Worm (Caenorhabditis elegans) whole organism, L1 larva: ENCODE data around the gene T28A11.16.

Experiments used
- C04F5.9 ChIP-seq: sonication (generic microtip); optimal IDR thresholded peaks from 2 replicates; lab custom pipeline; 2016; ENCODE audit warnings: missing genetic modification characterization, missing compliant biosample characterization
- F16B12.6 ChIP-seq: fragments of 150-350 bp; optimal IDR thresholded peaks from 2 replicates; lab custom pipeline; 2014; ENCODE audit warnings: missing biosample characterization, missing genetic modification characterization
- Y116A8C.19 ChIP-seq: sonication (generic microtip); optimal IDR thresholded peaks from 2 replicates; lab custom pipeline; 2016; ENCODE audit warnings: missing compliant biosample characterization, missing genetic modification characterization, borderline replicate concordance
- aha-1 ChIP-seq: fragments of 150-350 bp; optimal IDR thresholded peaks from 2 replicates; lab custom pipeline; 2014; ENCODE audit warnings: missing biosample characterization, missing genetic modification characterization
- aly-2 ChIP-seq: fragments of 150-350 bp; optimal IDR thresholded peaks from 2 replicates; lab custom pipeline; 2014; ENCODE audit warnings: missing biosample characterization, missing genetic modification characterization
- ceh-88 ChIP-seq: fragments of 200-800 bp; sonication (Bioruptor generic); IDR thresholded peaks from 2 replicates; pipeline ENCODE4 v1.3.6; 2022; ENCODE audit warnings: missing genetic modification characterization, missing compliant biosample characterization
- dpl-1 ChIP-seq, 3 experiments: fragments of 150-350 bp in 2 of 3; sonication (generic microtip) in 1 of 3; optimal IDR thresholded peaks; 2 replicates each; lab custom pipeline; 2014 to 2017; ENCODE audit warnings: missing biosample characterization in 3 of 3, missing genetic modification characterization in 3 of 3, missing genetic modification reagents in 3 of 3
- efl-1 ChIP-seq, 4 experiments: fragments of 150-350 bp; optimal IDR thresholded peaks in 3 of 4; peaks in 1 of 4; 1 replicate in 1 of 4; 2 replicates in 3 of 4; lab custom pipeline; 2014; ENCODE audit warnings: missing biosample characterization in 2 of 4, missing genetic modification characterization in 2 of 4, missing genetic modification reagents in 2 of 4
- fkh-8 ChIP-seq: sonication (generic microtip); optimal IDR thresholded peaks from 2 replicates; lab custom pipeline; 2016; ENCODE audit warnings: mild to moderate bottlenecking, missing genetic modification characterization, missing compliant biosample characterization
- grh-1 ChIP-seq: fragments of 200-800 bp; sonication (Bioruptor generic); IDR thresholded peaks from 2 replicates; pipeline ENCODE4 v1.3.6; 2022; ENCODE audit warnings: missing genetic modification reagents, missing genetic modification characterization, missing compliant biosample characterization
- isw-1 ChIP-seq: fragments of 200-800 bp; sonication (Bioruptor generic); IDR thresholded peaks from 2 replicates; pipeline ENCODE4 v1.3.6; 2022; ENCODE audit warnings: missing genetic modification characterization, missing compliant biosample characterization
- jun-1 ChIP-seq: fragments of 150-350 bp; optimal IDR thresholded peaks from 2 replicates; lab custom pipeline; 2014; ENCODE audit warnings: missing biosample characterization, missing genetic modification reagents, missing genetic modification characterization
- lin-14 ChIP-seq: fragments of 200-800 bp; sonication (Bioruptor generic); optimal IDR thresholded peaks from 2 replicates; lab custom pipeline; 2018; ENCODE audit warnings: mild to moderate bottlenecking, missing genetic modification characterization, moderate library complexity, missing compliant biosample characterization
- lsy-2 ChIP-seq, 2 experiments: fragments of 150-350 bp; optimal IDR thresholded peaks; 2 replicates each; lab custom pipeline; 2014; ENCODE audit warnings: missing biosample characterization in 2 of 2, missing genetic modification characterization in 2 of 2
- mdl-1 ChIP-seq, 2 experiments: fragments of 150-350 bp; optimal IDR thresholded peaks; 2 replicates each; lab custom pipeline; 2014 to 2017; ENCODE audit warnings: missing biosample characterization in 2 of 2, missing genetic modification characterization in 2 of 2, inconsistent platforms in 1 of 2
- mef-2 ChIP-seq: fragments of 150-350 bp; optimal IDR thresholded peaks from 2 replicates; lab custom pipeline; 2014; ENCODE audit warnings: missing biosample characterization, missing genetic modification characterization
- mep-1 ChIP-seq: fragments of 150-350 bp; optimal IDR thresholded peaks from 2 replicates; lab custom pipeline; 2014; ENCODE audit warnings: missing biosample characterization, missing genetic modification characterization
- nhr-19 ChIP-seq: fragments of 200-800 bp; sonication (Bioruptor generic); conservative IDR thresholded peaks from 2 replicates; pipeline ENCODE4 v1.3.6; 2022; ENCODE audit warnings: missing genetic modification characterization, missing compliant biosample characterization
- nhr-20 ChIP-seq: sonication (generic microtip); optimal IDR thresholded peaks from 2 replicates; lab custom pipeline; 2016; ENCODE audit warnings: mild to moderate bottlenecking, missing genetic modification characterization, missing compliant biosample characterization
- nhr-237 ChIP-seq: fragments of 150-350 bp; optimal IDR thresholded peaks from 2 replicates; lab custom pipeline; 2014; ENCODE audit warnings: missing biosample characterization, missing genetic modification characterization
- nhr-47 ChIP-seq: sonication (generic microtip); optimal IDR thresholded peaks from 2 replicates; lab custom pipeline; 2016; ENCODE audit warnings: mild to moderate bottlenecking, missing genetic modification characterization, moderate library complexity, missing compliant biosample characterization
- nhr-71 ChIP-seq: sonication (generic microtip); optimal IDR thresholded peaks from 2 replicates; lab custom pipeline; 2016; ENCODE audit warnings: mild to moderate bottlenecking, missing genetic modification characterization, moderate library complexity, missing compliant biosample characterization
- pax-3 ChIP-seq: fragments of 200-800 bp; sonication (Bioruptor generic); optimal IDR thresholded peaks from 2 replicates; lab custom pipeline; 2018; ENCODE audit warnings: mild to moderate bottlenecking, missing genetic modification characterization, moderate library complexity, missing compliant biosample characterization
- pqm-1 ChIP-seq: sonication (generic microtip); optimal IDR thresholded peaks from 3 replicates; lab custom pipeline; 2017; ENCODE audit warnings: missing biosample characterization, missing genetic modification characterization
- rnt-1 ChIP-seq: sonication (generic microtip); optimal IDR thresholded peaks from 2 replicates; lab custom pipeline; 2016; ENCODE audit warnings: mild to moderate bottlenecking, missing genetic modification characterization, moderate library complexity, missing compliant biosample characterization
- snu-23 ChIP-seq: sonication (generic microtip); optimal IDR thresholded peaks from 2 replicates; lab custom pipeline; 2016; ENCODE audit warnings: missing genetic modification characterization, missing compliant biosample characterization
- sptf-1 ChIP-seq: fragments of 150-350 bp; optimal IDR thresholded peaks from 2 replicates; lab custom pipeline; 2014; ENCODE audit warnings: missing biosample characterization, missing genetic modification characterization
- sup-37 ChIP-seq: fragments of 200-800 bp; sonication (Bioruptor generic); optimal IDR thresholded peaks from 2 replicates; lab custom pipeline; 2018; ENCODE audit warnings: mild to moderate bottlenecking, missing genetic modification characterization, missing compliant biosample characterization
- swsn-7 ChIP-seq: sonication (generic microtip); optimal IDR thresholded peaks from 2 replicates; lab custom pipeline; 2016; ENCODE audit warnings: missing genetic modification characterization, missing compliant biosample characterization
- tbx-2 ChIP-seq: sonication (generic microtip); optimal IDR thresholded peaks from 2 replicates; lab custom pipeline; 2016; ENCODE audit warnings: missing genetic modification characterization, missing compliant biosample characterization
- tlp-1 ChIP-seq: fragments of 150-350 bp; optimal IDR thresholded peaks from 2 replicates; lab custom pipeline; 2014; ENCODE audit warnings: missing biosample characterization, missing genetic modification characterization
- unc-130 ChIP-seq: fragments of 150-350 bp; optimal IDR thresholded peaks from 2 replicates; lab custom pipeline; 2017; ENCODE audit warnings: missing biosample characterization, missing genetic modification characterization, inconsistent platforms
- unc-30 ChIP-seq: sonication (generic microtip); optimal IDR thresholded peaks from 2 replicates; lab custom pipeline; 2017; ENCODE audit warnings: missing biosample characterization, missing genetic modification characterization
- unc-86 ChIP-seq: sonication (generic microtip); optimal IDR thresholded peaks from 2 replicates; lab custom pipeline; 2016; ENCODE audit warnings: missing genetic modification characterization, missing compliant biosample characterization
- zag-1 ChIP-seq: fragments of 150-350 bp; optimal IDR thresholded peaks from 2 replicates; lab custom pipeline; 2014; ENCODE audit warnings: missing biosample characterization, missing genetic modification characterization

Gene T28A11.16

ce11 chrV:3278101-3278639, 19.2 kb upstream of the T28A11.16 start, which contains the start of gene fbxa-64 (continued):
- no peak for TF ChIP-seq zag-1 (tag; lab: Kevin White, UChicago)
- no peak for TF ChIP-seq Y116A8C.19
- no peak for TF ChIP-seq pqm-1 (tag; lab: Kevin White, UChicago)
- no peak for TF ChIP-seq tlp-1 (tag; lab: Kevin White, UChicago)
- peak in 2 of 3 experiments; percentile 26 to 53 for TF ChIP-seq dpl-1 (GFP tag; optimal IDR thresholded peaks at IDR 0.05; lab: Kevin White, UChicago)
- TF ChIP-seq pax-3 (tag; lab: Kevin White, UChicago), result no peak
- TF ChIP-seq mdl-1 (tag; optimal IDR thresholded peaks at IDR 0.05; lab: Kevin White, UChicago), result no peak
- peak in 1 of 2 experiments; percentile 2 for TF ChIP-seq lsy-2 (tag; optimal IDR thresholded peaks at IDR 0.05; lab: Kevin White, UChicago)
- TF ChIP-seq mep-1 (tag; lab: Kevin White, UChicago), result peak; percentile 50
- TF ChIP-seq jun-1, result no peak
- TF ChIP-seq C04F5.9, result no peak
- TF ChIP-seq unc-86, result no peak
- no peak for TF ChIP-seq fkh-8 (tag; lab: Kevin White, UChicago)
- peak; percentile 7 for TF ChIP-seq swsn-7
- no peak for TF ChIP-seq nhr-237 (tag; lab: Kevin White, UChicago)
- TF ChIP-seq F16B12.6 (tag; lab: Kevin White, UChicago), result peak; percentile 83
- TF ChIP-seq grh-1 (GFP tag; lab: Robert Waterston, UW), result no peak
- TF ChIP-seq aha-1, result no peak
- TF ChIP-seq aly-2 (tag; lab: Kevin White, UChicago), result no peak
- no peak for TF ChIP-seq mef-2 (tag; lab: Kevin White, UChicago)
- no peak for TF ChIP-seq sup-37 (GFP tag; lab: Kevin White, UChicago)
- TF ChIP-seq nhr-47 (tag; lab: Kevin White, UChicago), result peak; percentile 21
- TF ChIP-seq nhr-19, result no peak
- no peak for TF ChIP-seq isw-1 (GFP tag; lab: Robert Waterston, UW)
- no peak for TF ChIP-seq sptf-1 (tag; lab: Kevin White, UChicago)
- peak; percentile 24 to 38 for TF ChIP-seq efl-1 (optimal IDR thresholded peaks at IDR 0.05; lab: Kevin White, UChicago)
- TF ChIP-seq efl-1 (GFP tag; optimal IDR thresholded peaks at IDR 0.05 in 1 of 2; lab: Kevin White, UChicago), result peak; percentile 39 to 94
- no peak for TF ChIP-seq tbx-2 (tag; lab: Kevin White, UChicago)
- peak; percentile 44 for TF ChIP-seq snu-23

- TF ChIP-seq lin-14 (peak; percentile 75), fkh-8 (tag; lab: Kevin White, UChicago) (no peak), rnt-1 (peak; percentile 49), nhr-19 (peak; percentile 33; the same call in 1 of the 2 replicates), nhr-20 (tag; lab: Kevin White, UChicago) (peak; percentile 29), nhr-71 (tag; lab: Kevin White, UChicago) (peak; percentile 71), unc-130 (tag; lab: Kevin White, UChicago) (no peak)
- TF ChIP-seq, all 84 proteins: peak for 5
Measured at ce11 chrV:3276184-3276583, 17.2 kb upstream of the T28A11.16 start.

ce11 chrV:3275033-3275432, 16.0 kb upstream of the T28A11.16 start, which contains the start of gene T28A11.3:
T28A11.3 (plus strand) TSS chrV:3275333.
- TF ChIP-seq sptf-1 (tag; lab: Kevin White, UChicago) (no peak), unc-130 (tag; lab: Kevin White, UChicago) (no peak), grh-1 (GFP tag; lab: Robert Waterston, UW) (no peak), ceh-88 (GFP tag; lab: Robert Waterston, UW) (no peak)

ce11 chrV:3273577-3274100, 14.6 kb upstream of the T28A11.16 start, which contains the start of gene T28A11.4:
T28A11.4 (plus strand) TSS chrV:3274050.
- TF ChIP-seq pqm-1 (tag; lab: Kevin White, UChicago) (no peak), unc-30 (tag; lab: Kevin White, UChicago) (no peak), efl-1 (optimal IDR thresholded peaks at IDR 0.05; lab: Kevin White, UChicago) (no peak), efl-1 (GFP tag; optimal IDR thresholded peaks at IDR 0.05 in 1 of 2; lab: Kevin White, UChicago) (no peak)
- TF ChIP-seq, all 84 proteins: peak for 0
